Fruit fly (Drosophila melanogaster): ENCODE measurements around the gene Ama.

The Ama gene

DNA sequence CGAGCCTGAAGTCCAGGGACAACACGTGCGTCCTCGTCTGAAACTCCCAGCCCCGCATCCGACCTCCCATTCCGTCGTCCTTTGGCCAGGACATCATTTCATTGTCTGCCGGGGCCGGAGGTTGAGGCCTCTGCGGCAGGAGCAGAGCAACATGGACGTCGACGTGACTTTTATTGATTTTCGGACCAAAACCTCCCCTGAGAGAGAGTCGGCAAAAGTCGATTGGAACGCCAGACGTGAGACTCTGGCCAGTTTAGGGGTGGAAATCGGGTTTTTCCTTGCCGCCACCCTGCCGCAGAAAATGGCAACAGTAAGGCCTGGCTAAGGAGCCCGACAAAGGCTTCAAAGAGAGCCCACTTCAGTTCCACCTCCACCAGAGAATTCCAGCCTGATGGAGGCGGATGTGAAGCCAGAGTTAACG, 3.8 kb downstream of the Ama start (continued):
- TF ChIP-seq Med (GFP tag): peak; percentile 85

DNA sequence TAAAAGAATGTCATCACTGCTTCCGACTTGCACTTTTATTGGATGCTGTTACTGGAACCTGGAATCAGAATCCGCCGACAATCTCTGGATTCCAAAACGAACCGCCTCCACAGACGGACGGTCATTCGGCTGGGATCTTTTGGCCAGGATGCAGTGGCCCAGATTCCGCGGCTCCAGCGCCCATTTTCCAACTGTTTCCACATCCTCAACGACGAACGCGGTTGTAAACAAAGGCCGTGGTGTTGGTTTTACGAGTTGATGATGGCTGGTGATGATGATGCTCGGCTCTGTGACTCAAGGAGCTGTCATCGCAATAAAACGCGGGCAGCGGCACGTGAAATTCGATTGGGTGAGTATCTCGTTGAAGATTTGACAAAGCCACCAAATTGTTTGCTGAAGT, 4.5 kb downstream of the Ama start:
- TF ChIP-seq CG10979 (tag; optimal IDR thresholded peaks at IDR 0.05): no peak
- TF ChIP-seq bowl (GFP tag; IDR thresholded peaks at IDR 0.05): no peak
- no peak for TF ChIP-seq lola (GFP tag; optimal IDR thresholded peaks at IDR 0.05)
- TF ChIP-seq onecut (GFP tag; IDR thresholded peaks at IDR 0.05): peak; percentile 30; the same call in 1 of the 2 replicates
- TF ChIP-seq CG17328 (GFP tag; IDR thresholded peaks at IDR 0.05): no peak
- TF ChIP-seq shn (GFP tag; optimal IDR thresholded peaks at IDR 0.05): no peak
- TF ChIP-seq p53 (GFP tag; optimal IDR thresholded peaks at IDR 0.05): no peak
- TF ChIP-seq CG8290 (GFP tag; optimal IDR thresholded peaks at IDR 0.05): no peak
- peak in 1 of 2 experiments; percentile 12 for TF ChIP-seq CG8290 (tag; optimal IDR thresholded peaks at IDR 0.05)
- TF ChIP-seq CG17385 (GFP tag; optimal IDR thresholded peaks at IDR 0.05): no peak
- TF ChIP-seq Med (GFP tag): peak; percentile 71
- no peak for TF ChIP-seq exex (tag; optimal IDR thresholded peaks at IDR 0.05)
- no peak for TF ChIP-seq HmgD (GFP tag; optimal IDR thresholded peaks at IDR 0.05)
- no peak for TF ChIP-seq Dfd (GFP tag; optimal IDR thresholded peaks at IDR 0.05)
- TF ChIP-seq kay (GFP tag; optimal IDR thresholded peaks at IDR 0.05): no peak
- TF ChIP-seq Deaf1 (tag; optimal IDR thresholded peaks at IDR 0.05): peak; percentile 60
- TF ChIP-seq Doc3 (GFP tag; IDR thresholded peaks at IDR 0.05; ENCODE audit: partially characterized antibody): no peak
- TF ChIP-seq cad (GFP tag; optimal IDR thresholded peaks at IDR 0.05): peak; percentile 28
- TF ChIP-seq otp (GFP tag; IDR thresholded peaks at IDR 0.05): no peak
- no peak for TF ChIP-seq tll (GFP tag; optimal IDR thresholded peaks at IDR 0.05)
- TF ChIP-seq ewg (GFP tag; optimal IDR thresholded peaks at IDR 0.05): no peak
- TF ChIP-seq nerfin-1 (tag; optimal IDR thresholded peaks at IDR 0.05): peak; percentile 34
- no peak for TF ChIP-seq mirr (GFP tag; optimal IDR thresholded peaks at IDR 0.05)
- TF ChIP-seq CG10209 (GFP tag; optimal IDR thresholded peaks at IDR 0.05): no peak
- TF ChIP-seq Sry-δ (GFP tag; optimal IDR thresholded peaks at IDR 0.05): no peak
- no peak for TF ChIP-seq CG15601 (tag; optimal IDR thresholded peaks at IDR 0.05)
- TF ChIP-seq CG15696 (tag; optimal IDR thresholded peaks at IDR 0.05): no peak
- TF ChIP-seq abd-A (tag; optimal IDR thresholded peaks at IDR 0.05): peak; percentile 92
- no peak for TF ChIP-seq Sin3A (optimal IDR thresholded peaks at IDR 0.05)
- no peak for TF ChIP-seq vfl (GFP tag; optimal IDR thresholded peaks at IDR 0.05)

DNA sequence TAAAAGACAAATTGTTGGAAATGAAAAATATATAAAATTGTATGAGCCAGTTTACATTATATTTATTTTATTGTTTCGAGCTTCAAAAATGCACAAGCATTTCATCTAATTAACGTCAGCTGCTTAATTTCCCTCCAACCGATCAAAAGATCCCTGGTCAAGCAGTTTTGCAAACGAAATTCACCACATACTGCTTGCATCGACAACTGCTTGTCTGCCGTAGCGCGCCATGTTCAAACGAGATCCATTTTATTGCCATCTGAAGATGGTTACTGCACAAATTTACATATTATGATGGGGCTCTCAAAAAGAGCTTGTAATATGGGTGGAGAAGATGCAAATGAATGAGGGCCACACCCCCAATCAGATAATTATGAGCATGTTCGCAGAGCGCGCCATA, 5.9 kb downstream of the Ama start:
- TF ChIP-seq phol (tag; optimal IDR thresholded peaks at IDR 0.05): peak; percentile 43
- TF ChIP-seq CG17829 (tag; optimal IDR thresholded peaks at IDR 0.05): peak; percentile 5
- TF ChIP-seq Opbp (GFP tag; IDR thresholded peaks at IDR 0.05; ENCODE audit: partially characterized antibody): peak; percentile 52; the same call in 1 of the 3 replicates
- TF ChIP-seq HmgD (GFP tag; optimal IDR thresholded peaks at IDR 0.05): peak; percentile 24
- peak; percentile 30 for TF ChIP-seq CG1603 (tag; optimal IDR thresholded peaks at IDR 0.05)
- peak; percentile 68 for TF ChIP-seq zen (tag; optimal IDR thresholded peaks at IDR 0.05)
- peak; percentile 56 for TF ChIP-seq p53 (GFP tag; optimal IDR thresholded peaks at IDR 0.05)
- TF ChIP-seq vvl (GFP tag; IDR thresholded peaks at IDR 0.05): peak; percentile 56
- TF ChIP-seq stwl (tag; optimal IDR thresholded peaks at IDR 0.05): peak; percentile 91
- TF ChIP-seq esg (GFP tag; conservative IDR thresholded peaks at IDR 0.05): no peak
- TF ChIP-seq CG31365 (tag; optimal IDR thresholded peaks at IDR 0.05): peak; percentile 98
- peak; percentile 61; the same call in 1 of the 3 replicates for TF ChIP-seq CG2199 (GFP tag; IDR thresholded peaks at IDR 0.05)
- TF ChIP-seq Myb (GFP tag; optimal IDR thresholded peaks at IDR 0.05): peak; percentile 22
- peak; percentile 35 for TF ChIP-seq CG8290 (GFP tag; optimal IDR thresholded peaks at IDR 0.05)
- peak in 1 of 2 experiments; percentile 44 for TF ChIP-seq CG8290 (tag; optimal IDR thresholded peaks at IDR 0.05)
- TF ChIP-seq bbx (GFP tag; IDR thresholded peaks at IDR 0.05; ENCODE audit: partially characterized antibody): peak; percentile 25; the same call in 1 of the 2 replicates
- peak; percentile 64 for TF ChIP-seq Med (GFP tag)
- no peak for TF ChIP-seq tll (GFP tag; optimal IDR thresholded peaks at IDR 0.05)
- TF ChIP-seq CG2116 (GFP tag; optimal IDR thresholded peaks at IDR 0.05): peak; percentile 21
- peak; percentile 35 for TF ChIP-seq CTCF (GFP tag; optimal IDR thresholded peaks at IDR 0.05)
- peak; percentile 44 for TF ChIP-seq CG11504 (tag; optimal IDR thresholded peaks at IDR 0.05)
- peak; percentile 5 for TF ChIP-seq Vsx1 (GFP tag; optimal IDR thresholded peaks at IDR 0.05)
- TF ChIP-seq Ets65A (GFP tag): no peak
- TF ChIP-seq CG34376 (GFP tag; optimal IDR thresholded peaks at IDR 0.05): no peak
- TF ChIP-seq Dp (GFP tag; optimal IDR thresholded peaks at IDR 0.05): peak; percentile 87

All from whole organism, embryonic.